Worm (Caenorhabditis elegans): ENCODE results near the gene unc-76.

Gene unc-76

ce11 chrV:15072738-15073137, 1.2 kb downstream of the unc-76 start:
- TF ChIP-seq pes-1 (GFP tag; IDR thresholded peaks at IDR 0.05) (no peak), tbx-11 (GFP tag; IDR thresholded peaks at IDR 0.05) (0 out of 2 replicates have a peak, but pooled peaks have one; percentile 24), flt-1 (GFP tag; IDR thresholded peaks at IDR 0.05) (no peak), B0310.2 (tag; optimal IDR thresholded peaks at IDR 0.05) (no peak), ceh-36 (tag; optimal IDR thresholded peaks at IDR 0.05) (no peak), hnd-1 (tag; optimal IDR thresholded peaks at IDR 0.05) (no peak)

- no peak for TF ChIP-seq hnd-1 (tag; optimal IDR thresholded peaks at IDR 0.05)
- no peak for TF ChIP-seq F13C5.2 (tag; optimal IDR thresholded peaks at IDR 0.05)
- no peak for TF ChIP-seq flt-1 (GFP tag; IDR thresholded peaks at IDR 0.05)
- no peak for TF ChIP-seq ceh-13 (GFP tag; optimal IDR thresholded peaks at IDR 0.05)
- TF ChIP-seq hmg-4 (GFP tag; optimal IDR thresholded peaks at IDR 0.05): no peak
- TF ChIP-seq tbx-11 (GFP tag; IDR thresholded peaks at IDR 0.05): no peak
- no peak for TF ChIP-seq hmbx-1 (tag; optimal IDR thresholded peaks at IDR 0.05)
- TF ChIP-seq aly-1 (tag; optimal IDR thresholded peaks at IDR 0.05): no peak
- TF ChIP-seq pes-1 (GFP tag; IDR thresholded peaks at IDR 0.05): no peak
- TF ChIP-seq ceh-36 (tag; optimal IDR thresholded peaks at IDR 0.05): no peak
- no peak for TF ChIP-seq tra-4 (tag; optimal IDR thresholded peaks at IDR 0.05)
- TF ChIP-seq ets-7 (tag; optimal IDR thresholded peaks at IDR 0.05): no peak
- no peak for TF ChIP-seq scrt-1 (GFP tag; IDR thresholded peaks at IDR 0.05)
- TF ChIP-seq sea-1 (GFP tag; conservative IDR thresholded peaks at IDR 0.05): no peak
- TF ChIP-seq ama-1 (optimal IDR thresholded peaks at IDR 0.05): no peak
These were observed 3.3 kb downstream of the unc-76 start for ce11 chrV:15074907-15075306.

- no peak for TF ChIP-seq ceh-13 (GFP tag; optimal IDR thresholded peaks at IDR 0.05)
These were observed 7.0 kb downstream of the unc-76 start for ce11 chrV:15078560-15078959.

- TF ChIP-seq F13C5.2 (tag; optimal IDR thresholded peaks at IDR 0.05): peak; percentile 31
- TF ChIP-seq aly-1 (tag; optimal IDR thresholded peaks at IDR 0.05): no peak
- peak; percentile 4 for TF ChIP-seq tra-4 (tag; optimal IDR thresholded peaks at IDR 0.05)
- no peak for TF ChIP-seq sea-1 (GFP tag; conservative IDR thresholded peaks at IDR 0.05)
- TF ChIP-seq hmg-4 (GFP tag; optimal IDR thresholded peaks at IDR 0.05): no peak
- TF ChIP-seq ama-1 (optimal IDR thresholded peaks at IDR 0.05): no peak
- no peak for TF ChIP-seq hmbx-1 (tag; optimal IDR thresholded peaks at IDR 0.05)
- no peak for TF ChIP-seq ets-7 (tag; optimal IDR thresholded peaks at IDR 0.05)
- peak; percentile 60 for TF ChIP-seq tbx-37 (GFP tag; conservative IDR thresholded peaks at IDR 0.05)
- no peak for TF ChIP-seq ceh-36 (tag; optimal IDR thresholded peaks at IDR 0.05)
- TF ChIP-seq scrt-1 (GFP tag; IDR thresholded peaks at IDR 0.05): no peak
- TF ChIP-seq tbx-11 (GFP tag; IDR thresholded peaks at IDR 0.05): no peak
- TF ChIP-seq hnd-1 (tag; optimal IDR thresholded peaks at IDR 0.05): no peak
- no peak for TF ChIP-seq pes-1 (GFP tag; IDR thresholded peaks at IDR 0.05)
- no peak for TF ChIP-seq flt-1 (GFP tag; IDR thresholded peaks at IDR 0.05)
- no peak for TF ChIP-seq ceh-13 (GFP tag; optimal IDR thresholded peaks at IDR 0.05)
- no peak for TF ChIP-seq B0310.2 (tag; optimal IDR thresholded peaks at IDR 0.05)
These were observed 10.7 kb downstream of the unc-76 start, which contains the start of the genes C01G10.10 and C01G10.9 for ce11 chrV:15082291-15082690. TSS of gene C01G10.10 (minus strand) at chrV:15082441. TSS of gene C01G10.9 (plus strand) at chrV:15082530.

- TF ChIP-seq hnd-1 (tag; optimal IDR thresholded peaks at IDR 0.05) (no peak), sea-1 (GFP tag; conservative IDR thresholded peaks at IDR 0.05) (peak; percentile 62; the same call in 1 of the 2 replicates), aly-1 (tag; optimal IDR thresholded peaks at IDR 0.05) (no peak), ama-1 (optimal IDR thresholded peaks at IDR 0.05) (no peak), ceh-13 (GFP tag; optimal IDR thresholded peaks at IDR 0.05) (no peak), hmg-4 (GFP tag; optimal IDR thresholded peaks at IDR 0.05) (no peak), tra-4 (tag; optimal IDR thresholded peaks at IDR 0.05) (no peak), tbx-37 (GFP tag; conservative IDR thresholded peaks at IDR 0.05) (no peak)
These were observed 12.1 kb downstream of the unc-76 start for ce11 chrV:15083659-15084058.

- TF ChIP-seq tbx-11 (GFP tag; IDR thresholded peaks at IDR 0.05) (no peak), hmbx-1 (tag; optimal IDR thresholded peaks at IDR 0.05) (peak; percentile 6), flt-1 (GFP tag; IDR thresholded peaks at IDR 0.05) (0 out of 2 replicates have a peak, but pooled peaks have one; percentile 24), F13C5.2 (tag; optimal IDR thresholded peaks at IDR 0.05) (peak; percentile 64), tbx-37 (GFP tag; conservative IDR thresholded peaks at IDR 0.05) (peak; percentile 70), ets-7 (tag; optimal IDR thresholded peaks at IDR 0.05) (peak; percentile 16), hnd-1 (tag; optimal IDR thresholded peaks at IDR 0.05) (peak; percentile 10), scrt-1 (GFP tag; IDR thresholded peaks at IDR 0.05) (no peak), pes-1 (GFP tag; IDR thresholded peaks at IDR 0.05) (peak; percentile 78)
These were observed 13.8 kb downstream of the unc-76 start, which contains the start of the genes ahsa-1 and C01G10.7 for ce11 chrV:15085335-15085800. TSS of gene ahsa-1 (minus strand) at chrV:15085385. TSS of gene C01G10.7 (plus strand) at chrV:15085747.

ce11 chrV:15087207-15087706, 15.7 kb downstream of the unc-76 start, which contains the start of the genes C01G10.15 and C01G10.6:
TSS of gene C01G10.15 (minus strand) at chrV:15087307.
TSS of gene C01G10.6 (plus strand) at chrV:15087656.
- no peak for TF ChIP-seq hnd-1 (tag; optimal IDR thresholded peaks at IDR 0.05)
- TF ChIP-seq B0310.2 (tag; optimal IDR thresholded peaks at IDR 0.05): no peak
- TF ChIP-seq tbx-37 (GFP tag; conservative IDR thresholded peaks at IDR 0.05): no peak
- no peak for TF ChIP-seq hmbx-1 (tag; optimal IDR thresholded peaks at IDR 0.05)
- TF ChIP-seq F13C5.2 (tag; optimal IDR thresholded peaks at IDR 0.05): no peak
- TF ChIP-seq ama-1 (optimal IDR thresholded peaks at IDR 0.05): no peak
- no peak for TF ChIP-seq ets-7 (tag; optimal IDR thresholded peaks at IDR 0.05)
- TF ChIP-seq aly-1 (tag; optimal IDR thresholded peaks at IDR 0.05): no peak
- TF ChIP-seq ceh-13 (GFP tag; optimal IDR thresholded peaks at IDR 0.05): no peak
- no peak for TF ChIP-seq tbx-11 (GFP tag; IDR thresholded peaks at IDR 0.05)
- TF ChIP-seq sea-1 (GFP tag; conservative IDR thresholded peaks at IDR 0.05): no peak
- no peak for TF ChIP-seq scrt-1 (GFP tag; IDR thresholded peaks at IDR 0.05)
- no peak for TF ChIP-seq hmg-4 (GFP tag; optimal IDR thresholded peaks at IDR 0.05)
- TF ChIP-seq flt-1 (GFP tag; IDR thresholded peaks at IDR 0.05): no peak
- TF ChIP-seq pes-1 (GFP tag; IDR thresholded peaks at IDR 0.05): no peak
- TF ChIP-seq tra-4 (tag; optimal IDR thresholded peaks at IDR 0.05): no peak
- no peak for TF ChIP-seq ceh-36 (tag; optimal IDR thresholded peaks at IDR 0.05)

Measured in whole organism, early embryonic.